Worm (Caenorhabditis elegans) whole organism, L3 larva: ENCODE measurements around the gene srh-282.
A peak's percentile ranks its signal among the peaks of the same experiment; 100 is the strongest.

Source experiments
- ZK546.5 ChIP-seq: sonication (generic microtip); optimal IDR thresholded peaks from 2 replicates; lab custom pipeline; 2017; ENCODE audit warnings: missing biosample characterization, missing genetic modification characterization
- ceh-16 ChIP-seq: sonication (generic microtip); optimal IDR thresholded peaks from 2 replicates; lab custom pipeline; 2017; ENCODE audit warnings: missing biosample characterization, missing genetic modification characterization
- ceh-28 ChIP-seq: fragments of 150-350 bp; optimal IDR thresholded peaks from 2 replicates; lab custom pipeline; 2014; ENCODE audit warnings: missing biosample characterization, missing genetic modification reagents, missing genetic modification characterization
- ceh-9 ChIP-seq: sonication (generic microtip); optimal IDR thresholded peaks from 2 replicates; lab custom pipeline; 2018; ENCODE audit warnings: missing biosample characterization, missing genetic modification characterization
- elt-1 ChIP-seq: fragments of 150-350 bp; optimal IDR thresholded peaks from 2 replicates; lab custom pipeline; 2014; ENCODE audit warnings: missing biosample characterization, missing genetic modification characterization
- elt-2 ChIP-seq: sonication (generic microtip); optimal IDR thresholded peaks from 2 replicates; lab custom pipeline; 2016; ENCODE audit warnings: missing genetic modification reagents, mild to moderate bottlenecking, missing genetic modification characterization, missing compliant biosample characterization
- fkh-10 ChIP-seq: sonication (generic microtip); optimal IDR thresholded peaks from 2 replicates; lab custom pipeline; 2017; ENCODE audit warnings: missing biosample characterization, missing genetic modification reagents, missing genetic modification characterization
- hmg-11 ChIP-seq: sonication (generic microtip); optimal IDR thresholded peaks from 2 replicates; lab custom pipeline; 2016; ENCODE audit warnings: missing genetic modification characterization, missing compliant biosample characterization
- jun-1 ChIP-seq: fragments of 150-350 bp; optimal IDR thresholded peaks from 2 replicates; lab custom pipeline; 2014; ENCODE audit warnings: missing biosample characterization, missing genetic modification reagents, missing genetic modification characterization
- lin-15B ChIP-seq: fragments of 150-350 bp; optimal IDR thresholded peaks from 2 replicates; lab custom pipeline; 2014; ENCODE audit warnings: missing biosample characterization, missing genetic modification characterization
- lin-39 ChIP-seq: fragments of 150-350 bp; optimal IDR thresholded peaks from 2 replicates; lab custom pipeline; 2018; ENCODE audit warnings: missing biosample characterization, missing genetic modification reagents, missing genetic modification characterization
- lsy-12 ChIP-seq: sonication (generic microtip); optimal IDR thresholded peaks from 2 replicates; lab custom pipeline; 2016; ENCODE audit warnings: mild to moderate bottlenecking, missing genetic modification characterization, missing compliant biosample characterization
- mdl-1 ChIP-seq: fragments of 150-350 bp; optimal IDR thresholded peaks from 2 replicates; lab custom pipeline; 2014; ENCODE audit warnings: missing biosample characterization, missing genetic modification characterization
- nfya-1 ChIP-seq: sonication (generic microtip); optimal IDR thresholded peaks from 2 replicates; lab custom pipeline; 2017; ENCODE audit warnings: missing genetic modification characterization, mild to moderate bottlenecking, missing compliant biosample characterization, antibody characterized with exemption, moderate library complexity; ENCODE audit not compliant: insufficient read depth
- nhr-23 ChIP-seq: fragments of 150-350 bp; optimal IDR thresholded peaks from 2 replicates; lab custom pipeline; 2014; ENCODE audit warnings: missing biosample characterization, missing genetic modification reagents, missing genetic modification characterization
- nhr-237 ChIP-seq: fragments of 150-350 bp; optimal IDR thresholded peaks from 2 replicates; lab custom pipeline; 2014; ENCODE audit warnings: missing biosample characterization, missing genetic modification characterization
- nhr-25 ChIP-seq: sonication (generic microtip); optimal IDR thresholded peaks from 2 replicates; lab custom pipeline; 2017; ENCODE audit warnings: missing biosample characterization, missing genetic modification characterization
- nhr-43 ChIP-seq: sonication (generic microtip); optimal IDR thresholded peaks from 2 replicates; lab custom pipeline; 2016; ENCODE audit warnings: mild to moderate bottlenecking, missing genetic modification characterization, missing compliant biosample characterization; ENCODE audit not compliant: poor library complexity, severe bottlenecking
- nhr-67 ChIP-seq: fragments of 150-350 bp; optimal IDR thresholded peaks from 2 replicates; lab custom pipeline; 2014; ENCODE audit warnings: missing biosample characterization, missing genetic modification characterization
- nhr-76 ChIP-seq: fragments of 150-350 bp; sonication (generic microtip); optimal IDR thresholded peaks from 5 replicates; lab custom pipeline; 2014; ENCODE audit warnings: missing biosample characterization, missing genetic modification characterization
- nhr-77 ChIP-seq: fragments of 150-350 bp; optimal IDR thresholded peaks from 2 replicates; lab custom pipeline; 2014; ENCODE audit warnings: missing biosample characterization, missing genetic modification characterization
- pha-4 ChIP-seq: fragments of 150-350 bp; optimal IDR thresholded peaks from 2 replicates; lab custom pipeline; 2014; ENCODE audit warnings: missing biosample characterization, missing genetic modification reagents, missing genetic modification characterization
- snpc-4 ChIP-seq: fragments of 150-350 bp; optimal IDR thresholded peaks from 2 replicates; lab custom pipeline; 2014; ENCODE audit warnings: missing biosample characterization, missing genetic modification characterization
- unc-62 ChIP-seq: fragments of 150-350 bp; sonication (generic microtip); optimal IDR thresholded peaks from 4 replicates; lab custom pipeline; 2014; ENCODE audit warnings: missing biosample characterization, missing genetic modification reagents, missing genetic modification characterization
- zag-1 ChIP-seq: fragments of 150-350 bp; optimal IDR thresholded peaks from 2 replicates; lab custom pipeline; 2014; ENCODE audit warnings: missing biosample characterization, missing genetic modification characterization
- ztf-11 ChIP-seq: fragments of 150-350 bp; optimal IDR thresholded peaks from 2 replicates; lab custom pipeline; 2014; ENCODE audit warnings: missing biosample characterization, missing genetic modification characterization
- ztf-4 ChIP-seq: fragments of 150-350 bp; optimal IDR thresholded peaks from 2 replicates; lab custom pipeline; 2014; ENCODE audit warnings: missing biosample characterization, missing genetic modification characterization

Gene srh-282

ce11 chrIV:266148-266547 is 7.1 kb downstream of the srh-282 start, which contains the start of gene T21D12.12:
TSS of gene T21D12.12 (plus strand) at chrIV:266448.
- TF ChIP-seq lsy-12 (tag; lab: Kevin White, UChicago) (no peak), lin-39 (tag; lab: Kevin White, UChicago) (no peak), pha-4 (peak; percentile 6)

- TF ChIP-seq hmg-11 (tag; lab: Kevin White, UChicago) (peak; percentile 84), nfya-1 (tag; lab: Kevin White, UChicago) (peak; percentile 52), pha-4 (peak; percentile 26), elt-2 (no peak), ceh-28 (tag; lab: Kevin White, UChicago) (peak; percentile 51), lin-15B (tag; lab: Kevin White, UChicago) (peak; percentile 38), nhr-76 (no peak)
Measured at ce11 chrIV:264182-264709, 9.0 kb downstream of the srh-282 start, which contains the start of gene pat-6. TSS of gene pat-6 (minus strand) at chrIV:264232.

- TF ChIP-seq nhr-77 (tag; lab: Kevin White, UChicago), result no peak
- no peak for TF ChIP-seq nhr-43 (tag; lab: Kevin White, UChicago)
- no peak for TF ChIP-seq nhr-237 (tag; lab: Kevin White, UChicago)
- no peak for TF ChIP-seq unc-62 (GFP tag; lab: Kevin White, UChicago)
- TF ChIP-seq jun-1, result no peak
- TF ChIP-seq lin-39 (tag; lab: Kevin White, UChicago), result no peak
- TF ChIP-seq lsy-12 (tag; lab: Kevin White, UChicago), result no peak
- TF ChIP-seq mdl-1 (tag; lab: Kevin White, UChicago), result no peak
- no peak for TF ChIP-seq ceh-16 (tag; lab: Kevin White, UChicago)
- no peak for TF ChIP-seq fkh-10 (GFP tag; lab: Kevin White, UChicago)
- no peak for TF ChIP-seq nhr-25
- TF ChIP-seq ztf-11, result no peak
- no peak for TF ChIP-seq zag-1 (tag; lab: Kevin White, UChicago)
- TF ChIP-seq ztf-4, result no peak
- no peak for TF ChIP-seq ZK546.5 (tag; lab: Kevin White, UChicago)
- TF ChIP-seq, all 47 proteins: peak for 0
Measured at ce11 chrIV:262460-262859, 10.7 kb downstream of the srh-282 start.

ce11 chrIV:261607-262006 is 11.6 kb downstream of the srh-282 start, which contains the start of gene pqbp-1.1:
TSS of gene pqbp-1.1 (minus strand) at chrIV:261683.
- TF ChIP-seq hmg-11 (tag; lab: Kevin White, UChicago) (no peak), nhr-67 (tag; lab: Kevin White, UChicago) (no peak), ZK546.5 (tag; lab: Kevin White, UChicago) (no peak), pha-4 (peak; percentile 85), nhr-23 (tag; lab: Kevin White, UChicago) (peak; percentile 46), ceh-28 (tag; lab: Kevin White, UChicago) (peak; percentile 61), jun-1 (no peak), nfya-1 (tag; lab: Kevin White, UChicago) (peak; percentile 43), snpc-4 (tag; lab: Kevin White, UChicago) (peak; percentile 37), elt-1 (tag; lab: Kevin White, UChicago) (no peak), lin-15B (tag; lab: Kevin White, UChicago) (peak; percentile 68)

- TF ChIP-seq nhr-23 (tag; lab: Kevin White, UChicago) (peak; percentile 92), snpc-4 (tag; lab: Kevin White, UChicago) (no peak)
- TF ChIP-seq, all 47 proteins: peak for 1
Measured at ce11 chrIV:259142-259541, 14.1 kb downstream of the srh-282 start, which contains the start of gene dpy-9. TSS of gene dpy-9 (minus strand) at chrIV:259204.

ce11 chrIV:258362-258761 is 14.8 kb downstream of the srh-282 start:
- TF ChIP-seq ceh-28 (tag; lab: Kevin White, UChicago) (no peak), lin-15B (tag; lab: Kevin White, UChicago) (no peak), pha-4 (no peak), elt-1 (tag; lab: Kevin White, UChicago) (no peak), ceh-9 (tag; lab: Kevin White, UChicago) (no peak), nhr-237 (tag; lab: Kevin White, UChicago) (no peak), unc-62 (GFP tag; lab: Kevin White, UChicago) (no peak), ztf-11 (no peak), ceh-16 (tag; lab: Kevin White, UChicago) (no peak), nfya-1 (tag; lab: Kevin White, UChicago) (no peak)
- TF ChIP-seq, all 47 proteins: peak for 0
